Fruit fly (Drosophila melanogaster): ENCODE measurements around the gene Ddrgk1.

The Ddrgk1 gene

dm6 chr3R:21246492-21247061, 31.7 kb downstream of the Ddrgk1 start, which contains the start of gene ETHR (continued):
- TF ChIP-seq ATbp (GFP tag; optimal IDR thresholded peaks at IDR 0.05), result no peak
- no peak for TF ChIP-seq Vsx1 (GFP tag; optimal IDR thresholded peaks at IDR 0.05)
- TF ChIP-seq CG17829 (tag; optimal IDR thresholded peaks at IDR 0.05), result no peak
- TF ChIP-seq CG2202 (tag; optimal IDR thresholded peaks at IDR 0.05), result no peak
- no peak for TF ChIP-seq CG4328 (GFP tag; optimal IDR thresholded peaks at IDR 0.05)
- no peak for TF ChIP-seq mld (GFP tag; IDR thresholded peaks at IDR 0.05; ENCODE audit: partially characterized antibody)
- TF ChIP-seq Adf1 (GFP tag; IDR thresholded peaks at IDR 0.05), result peak; percentile 54; the same call in 1 of the 2 replicates
- TF ChIP-seq Sox102F (GFP tag; optimal IDR thresholded peaks at IDR 0.05), result peak; percentile 25
- TF ChIP-seq CG12391 (tag; optimal IDR thresholded peaks at IDR 0.05), result no peak
- no peak for TF ChIP-seq lola (GFP tag; optimal IDR thresholded peaks at IDR 0.05)
- no peak for TF ChIP-seq HLHmδ (GFP tag; optimal IDR thresholded peaks at IDR 0.05)
- peak; percentile 71 for TF ChIP-seq CG6254 (GFP tag; optimal IDR thresholded peaks at IDR 0.05)
- no peak for TF ChIP-seq yki (optimal IDR thresholded peaks at IDR 0.05)
- peak; percentile 67; the same call in 2 of the 3 replicates for TF ChIP-seq Dbx (GFP tag; IDR thresholded peaks at IDR 0.05)
- peak; percentile 40 for TF ChIP-seq CG12071 (GFP tag; optimal IDR thresholded peaks at IDR 0.05)
- no peak for TF ChIP-seq trh (GFP tag; optimal IDR thresholded peaks at IDR 0.05)
- no peak for TF ChIP-seq CG17328 (GFP tag; IDR thresholded peaks at IDR 0.05)
- peak; percentile 78 for TF ChIP-seq slbo (GFP tag; IDR thresholded peaks at IDR 0.05)
- TF ChIP-seq Mad (GFP tag; optimal IDR thresholded peaks at IDR 0.05), result no peak
- TF ChIP-seq CG3065 (GFP tag; optimal IDR thresholded peaks at IDR 0.05), result no peak
- peak; percentile 56 for TF ChIP-seq grau (tag; optimal IDR thresholded peaks at IDR 0.05)
- peak; percentile 29 for TF ChIP-seq CG17568 (GFP tag; optimal IDR thresholded peaks at IDR 0.05)
- TF ChIP-seq emc (GFP tag; optimal IDR thresholded peaks at IDR 0.05), result no peak
- no peak for TF ChIP-seq pita (GFP tag; optimal IDR thresholded peaks at IDR 0.05)
- peak; percentile 47 for TF ChIP-seq CG10147 (GFP tag; optimal IDR thresholded peaks at IDR 0.05)
- TF ChIP-seq Six4 (GFP tag; optimal IDR thresholded peaks at IDR 0.05), result no peak
- peak; percentile 27; the same call in 1 of the 2 replicates for TF ChIP-seq amos (GFP tag; IDR thresholded peaks at IDR 0.05; ENCODE audit: partially characterized antibody)
- TF ChIP-seq CG11456 (GFP tag; IDR thresholded peaks at IDR 0.05), result peak; percentile 73; the same call in 2 of the 3 replicates
- peak; percentile 53 for TF ChIP-seq unc-4 (GFP tag; IDR thresholded peaks at IDR 0.05; ENCODE audit: partially characterized antibody)
- TF ChIP-seq aop (GFP tag; IDR thresholded peaks at IDR 0.05), result no peak
- TF ChIP-seq MESR4 (GFP tag; optimal IDR thresholded peaks at IDR 0.05), result no peak
- TF ChIP-seq caup (GFP tag; optimal IDR thresholded peaks at IDR 0.05; ENCODE audit: severe bottlenecking), result peak; percentile 22
- peak; percentile 39 for TF ChIP-seq CG13775 (GFP tag; optimal IDR thresholded peaks at IDR 0.05)
- TF ChIP-seq CG4360 (GFP tag; IDR thresholded peaks at IDR 0.05), result no peak
- no peak for TF ChIP-seq CG5953 (GFP tag; IDR thresholded peaks at IDR 0.05)
- no peak for TF ChIP-seq Sox100B (GFP tag; optimal IDR thresholded peaks at IDR 0.05)
- TF ChIP-seq CG7745 (tag; optimal IDR thresholded peaks at IDR 0.05), result no peak
- TF ChIP-seq tna (GFP tag; IDR thresholded peaks at IDR 0.05; ENCODE audit: partially characterized antibody), result no peak
- TF ChIP-seq jigr1 (GFP tag; IDR thresholded peaks at IDR 0.05), result no peak
- TF ChIP-seq CG11560 (tag; IDR thresholded peaks at IDR 0.05), result no peak
- peak; percentile 37 for TF ChIP-seq CG6854 (GFP tag; optimal IDR thresholded peaks at IDR 0.05)
- no peak for TF ChIP-seq Ets97D (GFP tag; optimal IDR thresholded peaks at IDR 0.05)
- TF ChIP-seq CG8765 (GFP tag; IDR thresholded peaks at IDR 0.05), result no peak
- no peak for TF ChIP-seq CG2712 (tag; optimal IDR thresholded peaks at IDR 0.05)
- TF ChIP-seq CG10267 (tag; optimal IDR thresholded peaks at IDR 0.05), result no peak
- TF ChIP-seq Ssrp (tag; optimal IDR thresholded peaks at IDR 0.05), result no peak
- no peak for TF ChIP-seq CG17802 (tag; optimal IDR thresholded peaks at IDR 0.05)
- peak; percentile 67 for TF ChIP-seq CG18599 (GFP tag; optimal IDR thresholded peaks at IDR 0.05)
- no peak for TF ChIP-seq CG12299 (tag; optimal IDR thresholded peaks at IDR 0.05)
- no peak for TF ChIP-seq dati (GFP tag; IDR thresholded peaks at IDR 0.05)
